Worm (Caenorhabditis elegans): ENCODE results near the gene Y48A6B.9.

Gene Y48A6B.9

DNA sequence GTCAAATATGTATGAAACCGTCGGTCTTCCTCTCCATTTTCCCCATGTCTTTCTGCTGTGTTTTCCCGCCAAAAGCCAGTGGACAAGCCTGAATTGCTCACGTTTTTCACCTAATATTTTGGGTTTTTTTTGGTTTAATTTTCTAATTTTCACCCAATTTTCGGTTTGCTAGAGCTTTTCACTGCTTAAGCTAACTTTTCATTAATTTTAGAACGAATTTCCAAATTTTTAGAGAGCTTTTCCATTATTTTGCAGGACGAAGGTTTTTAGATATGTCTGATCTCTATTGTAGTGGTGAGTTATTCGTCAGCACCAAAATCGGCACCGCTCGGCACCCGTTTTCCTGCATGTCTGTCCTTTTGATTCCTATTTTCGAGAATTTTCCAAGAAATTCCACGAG is 20.6 kb downstream of the Y48A6B.9 start:
- TF ChIP-seq elt-3 (tag; optimal IDR thresholded peaks at IDR 0.05), result no peak
- no peak for TF ChIP-seq F13H6.1 (tag; optimal IDR thresholded peaks at IDR 0.05)
- TF ChIP-seq ztf-4 (tag; optimal IDR thresholded peaks at IDR 0.05), result no peak
- no peak for TF ChIP-seq mab-5 (tag; optimal IDR thresholded peaks at IDR 0.05)
- no peak for TF ChIP-seq unc-62 (GFP tag; optimal IDR thresholded peaks at IDR 0.05)
- TF ChIP-seq unc-39 (tag; optimal IDR thresholded peaks at IDR 0.05), result no peak
- TF ChIP-seq nhr-237 (tag; optimal IDR thresholded peaks at IDR 0.05), result no peak

DNA sequence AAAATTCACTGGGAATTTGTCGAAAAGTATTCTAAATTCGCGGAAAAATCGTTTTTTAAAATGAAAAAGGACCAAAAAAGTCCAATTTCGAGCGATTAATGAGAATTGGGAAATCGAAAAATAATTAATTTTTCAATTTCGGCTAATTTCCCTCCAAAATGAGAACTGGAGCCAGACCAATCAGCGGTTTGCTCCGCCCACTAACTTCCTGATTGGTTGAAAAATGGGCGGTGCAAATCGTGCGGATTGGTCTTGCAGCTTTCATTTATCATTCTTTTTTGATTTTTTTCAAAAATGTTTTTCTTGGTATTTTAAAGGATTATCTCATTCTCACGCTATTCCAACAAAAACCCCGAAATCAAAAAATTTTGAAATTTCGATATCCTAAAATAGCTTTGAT is 21.1 kb downstream of the Y48A6B.9 start:
- no peak for TF ChIP-seq F13H6.1 (tag; optimal IDR thresholded peaks at IDR 0.05)
- no peak for TF ChIP-seq egl-27 (tag; optimal IDR thresholded peaks at IDR 0.05)
- no peak for TF ChIP-seq ama-1 (optimal IDR thresholded peaks at IDR 0.05)
- no peak for TF ChIP-seq nhr-77 (tag; optimal IDR thresholded peaks at IDR 0.05)
- no peak for TF ChIP-seq nhr-129 (tag; optimal IDR thresholded peaks at IDR 0.05)
- TF ChIP-seq peb-1 (tag; optimal IDR thresholded peaks at IDR 0.05), result no peak
- TF ChIP-seq aly-2 (tag; optimal IDR thresholded peaks at IDR 0.05), result no peak
- TF ChIP-seq alr-1 (tag; optimal IDR thresholded peaks at IDR 0.05), result no peak
- no peak for TF ChIP-seq nhr-23 (tag; optimal IDR thresholded peaks at IDR 0.05)
- no peak for TF ChIP-seq fos-1 (tag; optimal IDR thresholded peaks at IDR 0.05)
- no peak for TF ChIP-seq gmeb-1 (tag; optimal IDR thresholded peaks at IDR 0.05)
- TF ChIP-seq dmd-4 (tag; optimal IDR thresholded peaks at IDR 0.05), result no peak
- no peak for TF ChIP-seq sem-4 (tag; optimal IDR thresholded peaks at IDR 0.05)
- no peak for TF ChIP-seq ztf-1 (GFP tag; conservative IDR thresholded peaks at IDR 0.05)
- no peak for TF ChIP-seq nhr-21 (tag; optimal IDR thresholded peaks at IDR 0.05)
- TF ChIP-seq snpc-4 (tag; optimal IDR thresholded peaks at IDR 0.05), result no peak

ce11 chrIII:11054532-11055265 is 21.7 kb downstream of the Y48A6B.9 start:
- TF ChIP-seq blmp-1 (tag; optimal IDR thresholded peaks at IDR 0.05; ENCODE audit: insufficient read depth) (peak; percentile 7), nhr-237 (tag; optimal IDR thresholded peaks at IDR 0.05) (no peak), ceh-16 (tag; optimal IDR thresholded peaks at IDR 0.05) (no peak), unc-62 (GFP tag; optimal IDR thresholded peaks at IDR 0.05) (no peak), sem-4 (tag; optimal IDR thresholded peaks at IDR 0.05) (peak; percentile 49), F13H6.1 (tag; optimal IDR thresholded peaks at IDR 0.05) (peak; percentile 88), nhr-25 (tag; optimal IDR thresholded peaks at IDR 0.05) (peak; percentile 77), lsy-2 (tag; optimal IDR thresholded peaks at IDR 0.05) (peak; percentile 38 to 71), mdl-1 (tag; optimal IDR thresholded peaks at IDR 0.05) (peak; percentile 7 to 43), fos-1 (tag; optimal IDR thresholded peaks at IDR 0.05) (peak; percentile 80), crh-2 (tag; optimal IDR thresholded peaks at IDR 0.05) (peak; percentile 94), sma-3 (GFP tag; optimal IDR thresholded peaks at IDR 0.05) (peak; percentile 53), unc-55 (GFP tag; optimal IDR thresholded peaks at IDR 0.05) (peak; percentile 64), gmeb-1 (tag; optimal IDR thresholded peaks at IDR 0.05) (peak; percentile 44), lin-39 (tag; optimal IDR thresholded peaks at IDR 0.05) (no peak), lin-13 (GFP tag; optimal IDR thresholded peaks at IDR 0.05) (peak; percentile 60), elt-1 (tag; optimal IDR thresholded peaks at IDR 0.05) (no peak), zag-1 (tag; optimal IDR thresholded peaks at IDR 0.05) (peak; percentile 34), Y55F3AM.14 (GFP tag; optimal IDR thresholded peaks at IDR 0.05) (peak; percentile 60), snpc-4 (tag; optimal IDR thresholded peaks at IDR 0.05) (peak; percentile 41), nhr-129 (tag; optimal IDR thresholded peaks at IDR 0.05) (peak; percentile 67), C34F6.9 (tag; optimal IDR thresholded peaks at IDR 0.05) (peak; percentile 55), nhr-21 (tag; optimal IDR thresholded peaks at IDR 0.05) (peak; percentile 69), ztf-1 (GFP tag; conservative IDR thresholded peaks at IDR 0.05) (no peak), ztf-4 (tag; optimal IDR thresholded peaks at IDR 0.05) (peak; percentile 2), sma-9 (GFP tag; optimal IDR thresholded peaks at IDR 0.05) (peak; percentile 9), sma-9 (tag; optimal IDR thresholded peaks at IDR 0.05) (no peak), ZK546.5 (tag; optimal IDR thresholded peaks at IDR 0.05) (no peak)

All from whole organism, L2 larva.